Worm (Caenorhabditis elegans) whole organism, L4/young adult: Measurements from ENCODE around the gene F37C12.14.

Experiments used
- W03F9.2 ChIP-seq: fragments of 150-350 bp; optimal IDR thresholded peaks from 2 replicates; lab custom pipeline; 2014; ENCODE audit warnings: missing biosample characterization, missing genetic modification characterization
- dao-5 ChIP-seq: sonication (generic microtip); optimal IDR thresholded peaks from 2 replicates; lab custom pipeline; 2016; ENCODE audit warnings: missing genotype, missing genetic modification characterization, moderate library complexity, missing compliant biosample characterization
- him-1 ChIP-seq: sonication (generic microtip); optimal IDR thresholded peaks from 2 replicates; lab custom pipeline; 2016; ENCODE audit warnings: missing genotype, missing genetic modification reagents, missing genetic modification characterization, missing compliant biosample characterization

- no peak for TF ChIP-seq him-1 (tag; lab: Kevin White, UChicago)
- TF ChIP-seq dao-5 (tag; lab: Kevin White, UChicago), result no peak
- no peak for TF ChIP-seq W03F9.2 (tag; lab: Kevin White, UChicago)
Measured at ce11 chrIII:7144749-7145148, 40.6 kb downstream of the F37C12.14 start, which contains the start of gene glr-2.
